Worm (Caenorhabditis elegans): ENCODE data around the gene ucr-1.

The ucr-1 gene

ce11 chrIII:5591668-5592149 is at the start of gene ucr-1, which contains the start of gene ddx-15:
Gene ucr-1, plus strand, starts transcription at chrIII:5592135.
Gene ddx-15, minus strand, starts transcription at chrIII:5591718.
- TF ChIP-seq ztf-18 (tag; optimal IDR thresholded peaks at IDR 0.05) (peak; percentile 4), F23B12.7 (tag; optimal IDR thresholded peaks at IDR 0.05; ENCODE audit: insufficient read depth) (peak; percentile 47), F33H1.4 (GFP tag; IDR thresholded peaks at IDR 0.05) (peak; percentile 96), snpc-1.1 (tag; optimal IDR thresholded peaks at IDR 0.05; ENCODE audit: insufficient read depth) (peak; percentile 8), attf-3 (GFP tag; conservative IDR thresholded peaks at IDR 0.05) (peak; percentile 51; the same call in 1 of the 2 replicates), lsl-1 (GFP tag; optimal IDR thresholded peaks at IDR 0.05) (peak; percentile 66), madf-8 (GFP tag; conservative IDR thresholded peaks at IDR 0.05) (peak; percentile 31; the same call in 1 of the 2 replicates), ZK185.1 (tag; optimal IDR thresholded peaks at IDR 0.05; ENCODE audit: poor library complexity, severe bottlenecking) (no peak), B0019.2 (GFP tag; conservative IDR thresholded peaks at IDR 0.05) (peak; percentile 52; the same call in 1 of the 2 replicates), egrh-3 (GFP tag; IDR thresholded peaks at IDR 0.05) (no peak), lin-54 (GFP tag; optimal IDR thresholded peaks at IDR 0.05) (peak; percentile 64), gei-17 (GFP tag; optimal IDR thresholded peaks at IDR 0.05) (no peak), nhr-90 (tag; optimal IDR thresholded peaks at IDR 0.05) (no peak), nhr-80 (tag; optimal IDR thresholded peaks at IDR 0.05) (peak; percentile 20), Y53G8AR.9 (GFP tag; conservative IDR thresholded peaks at IDR 0.05) (no peak), F49E8.2 (tag; optimal IDR thresholded peaks at IDR 0.05; ENCODE audit: insufficient read depth) (peak; percentile 21), ztf-28 (GFP tag; IDR thresholded peaks at IDR 0.05) (no peak), ceh-91 (GFP tag; IDR thresholded peaks at IDR 0.05) (peak; percentile 64), lin-40 (tag; optimal IDR thresholded peaks at IDR 0.05) (no peak), aptf-3 (GFP tag; IDR thresholded peaks at IDR 0.05) (no peak), dpl-1 (GFP tag; optimal IDR thresholded peaks at IDR 0.05) (peak; percentile 53), snpc-4 (GFP tag; optimal IDR thresholded peaks at IDR 0.05) (no peak), snpc-4 (tag; optimal IDR thresholded peaks at IDR 0.05) (peak in 2 of 4 experiments; percentile 1 to 45), cebp-1 (GFP tag; IDR thresholded peaks at IDR 0.05) (no peak), cebp-1 (tag; optimal IDR thresholded peaks at IDR 0.05) (peak; percentile 18), attf-5 (GFP tag; optimal IDR thresholded peaks at IDR 0.05) (peak; percentile 63), ceh-100 (GFP tag; IDR thresholded peaks at IDR 0.05) (no peak), hmg-1.2 (GFP tag; IDR thresholded peaks at IDR 0.05) (peak; percentile 86), ztf-3 (GFP tag; optimal IDR thresholded peaks at IDR 0.05) (no peak), ceh-58 (GFP tag; IDR thresholded peaks at IDR 0.05) (no peak), lin-35 (GFP tag; optimal IDR thresholded peaks at IDR 0.05) (peak in 1 of 3 experiments; percentile 36), tlf-1 (GFP tag; optimal IDR thresholded peaks at IDR 0.05) (no peak), madf-6 (GFP tag; IDR thresholded peaks at IDR 0.05) (peak; percentile 79), akir-1 (GFP tag; optimal IDR thresholded peaks at IDR 0.05) (no peak), die-1 (tag; optimal IDR thresholded peaks at IDR 0.05) (no peak), mcd-1 (GFP tag; IDR thresholded peaks at IDR 0.05) (peak; percentile 74), ccch-3 (GFP tag; optimal IDR thresholded peaks at IDR 0.05) (no peak), rec-8 (tag; optimal IDR thresholded peaks at IDR 0.05) (no peak), tbp1 (GFP tag; optimal IDR thresholded peaks at IDR 0.05) (peak; percentile 40), efl-1 (GFP tag; optimal IDR thresholded peaks at IDR 0.05) (peak; percentile 40), pbrm-1 (GFP tag; IDR thresholded peaks at IDR 0.05) (peak; percentile 59; the same call in 1 of the 2 replicates), dox-1 (GFP tag; IDR thresholded peaks at IDR 0.05) (peak; percentile 66), hlh-12 (tag; optimal IDR thresholded peaks at IDR 0.05) (no peak), rcor-1 (GFP tag; IDR thresholded peaks at IDR 0.05) (no peak), snpc-3.4 (tag; optimal IDR thresholded peaks at IDR 0.05) (peak; percentile 56), D2030.7 (GFP tag; IDR thresholded peaks at IDR 0.05) (peak; percentile 62), tbx-9 (tag; optimal IDR thresholded peaks at IDR 0.05; ENCODE audit: borderline replicate concordance) (no peak)
